Fruit fly (Drosophila melanogaster) whole organism, embryonic: ENCODE measurements around the gene CG6094.

Experiments
- CG10209 ChIP-seq: fragments of 200-800 bp; sonication (Bioruptor generic); optimal IDR thresholded peaks from 3 replicates; lab custom pipeline; 2017; ENCODE audit warnings: missing biosample characterization, mild to moderate bottlenecking, missing genetic modification characterization, missing genetic modification reagents
- CG1024 ChIP-seq: fragments of 200-800 bp; sonication (Bioruptor generic); IDR thresholded peaks from 2 replicates; pipeline ENCODE4 v1.3.6; 2022; ENCODE audit warnings: missing biosample characterization, missing genetic modification characterization
- CG10267 ChIP-seq: fragments of 200-800 bp; sonication (Bioruptor generic); optimal IDR thresholded peaks from 2 replicates; lab custom pipeline; 2018; ENCODE audit warnings: missing biosample characterization, mild to moderate bottlenecking, missing genetic modification characterization, moderate library complexity
- CG10321 ChIP-seq: fragments of 200-800 bp; sonication (Bioruptor generic); IDR thresholded peaks from 2 replicates; pipeline ENCODE4 v1.3.6; 2022; ENCODE audit warnings: missing biosample characterization, missing genetic modification characterization
- CG11504 ChIP-seq: fragments of 200-800 bp; sonication (Bioruptor generic); optimal IDR thresholded peaks from 3 replicates; lab custom pipeline; 2019; ENCODE audit warnings: missing biosample characterization, mild to moderate bottlenecking, missing genetic modification characterization, moderate library complexity
- CG11560 ChIP-seq: fragments of 200-800 bp; sonication (Bioruptor generic); IDR thresholded peaks from 3 replicates; pipeline ENCODE4 v1.3.6; 2022; ENCODE audit warnings: missing biosample characterization, missing genetic modification characterization
- CG12391 ChIP-seq: fragments of 200-800 bp; sonication (Bioruptor generic); optimal IDR thresholded peaks from 3 replicates; lab custom pipeline; 2018; ENCODE audit warnings: missing biosample characterization, mild to moderate bottlenecking, missing genetic modification characterization, moderate library complexity
- CG13287 ChIP-seq: fragments of 200-800 bp; sonication (Bioruptor generic); IDR thresholded peaks from 2 replicates; pipeline ENCODE4 v1.3.6; 2022; ENCODE audit warnings: missing biosample characterization, missing genetic modification characterization; ENCODE audit not compliant: partially characterized antibody
- CG1529 ChIP-seq: fragments of 200-800 bp; sonication (Bioruptor generic); optimal IDR thresholded peaks from 3 replicates; lab custom pipeline; 2018; ENCODE audit warnings: missing biosample characterization, missing genetic modification characterization
- CG1647 ChIP-seq: fragments of 200-800 bp; sonication (Bioruptor generic); optimal IDR thresholded peaks from 3 replicates; lab custom pipeline; 2016; ENCODE audit warnings: missing biosample characterization, missing genetic modification characterization
- CG17612 ChIP-seq: fragments of 200-800 bp; sonication (Bioruptor generic); IDR thresholded peaks from 2 replicates; pipeline ENCODE4 v1.3.6; 2022; ENCODE audit warnings: missing biosample characterization, missing genetic modification characterization
- CG1792 ChIP-seq: fragments of 200-800 bp; sonication (Bioruptor generic); optimal IDR thresholded peaks from 2 replicates; lab custom pipeline; 2016; ENCODE audit warnings: missing biosample characterization, missing genetic modification characterization
- CG3407 ChIP-seq: fragments of 200-800 bp; sonication (Bioruptor generic); optimal IDR thresholded peaks from 2 replicates; lab custom pipeline; 2018; ENCODE audit warnings: missing biosample characterization, mild to moderate bottlenecking, missing genetic modification characterization
- CG4282 ChIP-seq: fragments of 200-800 bp; sonication (Bioruptor generic); optimal IDR thresholded peaks from 2 replicates; lab custom pipeline; 2016; ENCODE audit warnings: missing biosample characterization, missing genetic modification characterization
- CG4617 ChIP-seq: fragments of 200-800 bp; sonication (Bioruptor generic); optimal IDR thresholded peaks from 3 replicates; lab custom pipeline; 2016; ENCODE audit warnings: missing biosample characterization, missing genetic modification characterization, borderline replicate concordance
- CG4707 ChIP-seq: fragments of 200-800 bp; sonication (Bioruptor generic); optimal IDR thresholded peaks from 2 replicates; lab custom pipeline; 2018; ENCODE audit warnings: missing biosample characterization, mild to moderate bottlenecking, missing genetic modification characterization, moderate library complexity
- CG4854 ChIP-seq: fragments of 200-800 bp; sonication (Bioruptor generic); optimal IDR thresholded peaks from 2 replicates; lab custom pipeline; 2016; ENCODE audit warnings: missing biosample characterization, missing genetic modification characterization, inconsistent platforms
- CG6813 ChIP-seq: fragments of 200-800 bp; sonication (Bioruptor generic); optimal IDR thresholded peaks from 2 replicates; lab custom pipeline; 2017; ENCODE audit warnings: missing biosample characterization, missing genetic modification characterization, mild to moderate bottlenecking, moderate library complexity, missing genetic modification reagents
- CG6854 ChIP-seq: fragments of 200-800 bp; sonication (Bioruptor generic); optimal IDR thresholded peaks from 3 replicates; lab custom pipeline; 2017; ENCODE audit warnings: missing biosample characterization, mild to moderate bottlenecking, missing genetic modification characterization
- CG8359 ChIP-seq: fragments of 200-800 bp; sonication (Bioruptor generic); optimal IDR thresholded peaks from 2 replicates; lab custom pipeline; 2017; ENCODE audit warnings: missing biosample characterization, mild to moderate bottlenecking, missing genetic modification characterization, borderline replicate concordance
- CG9932 ChIP-seq: fragments of 200-800 bp; sonication (Bioruptor generic); IDR thresholded peaks from 2 replicates; pipeline ENCODE4 v1.3.6; 2022; ENCODE audit warnings: missing biosample characterization, missing genetic modification characterization
- Deaf1 ChIP-seq: fragments of 200-800 bp; optimal IDR thresholded peaks from 3 replicates; lab custom pipeline; 2019; ENCODE audit warnings: missing biosample characterization, mild to moderate bottlenecking, missing genetic modification characterization, moderate library complexity
- Dfd ChIP-seq, 2 experiments: fragments of >200 bp; optimal IDR thresholded peaks; 2 replicates each; lab custom pipeline; 2017; ENCODE audit warnings: missing biosample characterization in 2 of 2, missing genetic modification characterization in 2 of 2
- Dip3 ChIP-seq: fragments of 200-800 bp; sonication (Bioruptor generic); optimal IDR thresholded peaks from 3 replicates; lab custom pipeline; 2016; ENCODE audit warnings: missing biosample characterization, missing genetic modification characterization
- Eip74EF ChIP-seq, 2 experiments: fragments of 200-800 bp in 1 of 2; fragments of >200 bp in 1 of 2; sonication (Bioruptor generic) in 1 of 2; optimal IDR thresholded peaks; 2 replicates each; lab custom pipeline; 2017 to 2019; ENCODE audit warnings: missing biosample characterization in 2 of 2, missing genetic modification characterization in 2 of 2, mild to moderate bottlenecking in 1 of 2, moderate library complexity in 1 of 2
- Fer3 ChIP-seq: fragments of 200-800 bp; sonication (Bioruptor generic); optimal IDR thresholded peaks from 2 replicates; lab custom pipeline; 2018; ENCODE audit warnings: missing biosample characterization, mild to moderate bottlenecking, missing genetic modification characterization, moderate library complexity
- HmgZ ChIP-seq: fragments of 200-800 bp; sonication (Bioruptor generic); optimal IDR thresholded peaks from 2 replicates; lab custom pipeline; 2018; ENCODE audit warnings: missing biosample characterization, mild to moderate bottlenecking, missing genetic modification characterization
- Kr ChIP-seq: fragments of 200-800 bp; sonication (Bioruptor generic); optimal IDR thresholded peaks from 2 replicates; lab custom pipeline; 2017; ENCODE audit warnings: missing biosample characterization, mild to moderate bottlenecking, missing genetic modification characterization
- NC2α ChIP-seq: fragments of 200-800 bp; sonication (Bioruptor generic); optimal IDR thresholded peaks from 2 replicates; lab custom pipeline; 2016; ENCODE audit warnings: missing biosample characterization, missing genetic modification characterization
- Nf-YA ChIP-seq: fragments of 200-800 bp; sonication (Bioruptor generic); IDR thresholded peaks from 2 replicates; pipeline ENCODE4 v1.3.6; 2022; ENCODE audit warnings: missing biosample characterization, missing genetic modification characterization
- Oli ChIP-seq: fragments of 200-800 bp; sonication (Bioruptor generic); optimal IDR thresholded peaks from 2 replicates; lab custom pipeline; 2018; ENCODE audit warnings: missing biosample characterization, mild to moderate bottlenecking, missing genetic modification characterization, moderate library complexity
- Sin3A ChIP-seq: fragments of >200 bp; optimal IDR thresholded peaks from 2 replicates; lab custom pipeline; 2018
- Usf ChIP-seq: fragments of 200-800 bp; sonication (Bioruptor generic); optimal IDR thresholded peaks from 2 replicates; lab custom pipeline; 2017; ENCODE audit warnings: missing genotype, missing biosample characterization, missing genetic modification characterization
- Vsx1 ChIP-seq: fragments of 200-800 bp; sonication (Bioruptor generic); optimal IDR thresholded peaks from 2 replicates; lab custom pipeline; 2017; ENCODE audit warnings: missing biosample characterization, mild to moderate bottlenecking, missing genetic modification characterization, missing genetic modification reagents
- ab ChIP-seq: fragments of 200-800 bp; sonication (Bioruptor generic); optimal IDR thresholded peaks from 2 replicates; lab custom pipeline; 2016; ENCODE audit warnings: missing biosample characterization, missing genetic modification characterization
- aop ChIP-seq: fragments of 200-800 bp; sonication (Bioruptor generic); IDR thresholded peaks from 2 replicates; pipeline ENCODE4 v1.3.6; 2022; ENCODE audit warnings: missing biosample characterization, missing genetic modification characterization
- ash1 ChIP-seq: fragments of 200-800 bp; sonication (Bioruptor generic); optimal IDR thresholded peaks from 2 replicates; lab custom pipeline; 2018; ENCODE audit warnings: missing biosample characterization, mild to moderate bottlenecking, missing genetic modification characterization
- bab2 ChIP-seq: fragments of 200-800 bp; sonication (Bioruptor generic); optimal IDR thresholded peaks from 2 replicates; lab custom pipeline; 2016; ENCODE audit warnings: missing biosample characterization, missing genetic modification characterization
- da ChIP-seq: fragments of 200-800 bp; sonication (Bioruptor generic); optimal IDR thresholded peaks from 2 replicates; lab custom pipeline; 2016; ENCODE audit warnings: missing biosample characterization, missing genetic modification characterization
- emc ChIP-seq: fragments of 200-800 bp; sonication (Bioruptor generic); optimal IDR thresholded peaks from 2 replicates; lab custom pipeline; 2016; ENCODE audit warnings: missing biosample characterization, missing genetic modification characterization
- eyg ChIP-seq: fragments of 200-800 bp; sonication (Bioruptor generic); optimal IDR thresholded peaks from 3 replicates; lab custom pipeline; 2016; ENCODE audit warnings: missing biosample characterization, missing genetic modification characterization
- grau ChIP-seq: fragments of 200-800 bp; optimal IDR thresholded peaks from 3 replicates; lab custom pipeline; 2019; ENCODE audit warnings: missing biosample characterization, mild to moderate bottlenecking, missing genetic modification characterization, moderate library complexity
- gsb ChIP-seq: fragments of 200-800 bp; sonication (Bioruptor generic); IDR thresholded peaks from 2 replicates; pipeline ENCODE4 v1.3.6; 2022; ENCODE audit warnings: missing biosample characterization, missing genetic modification characterization
- phol ChIP-seq: fragments of 200-800 bp; sonication (Bioruptor generic); optimal IDR thresholded peaks from 3 replicates; lab custom pipeline; 2018; ENCODE audit warnings: missing biosample characterization, mild to moderate bottlenecking, missing genetic modification characterization, moderate library complexity
- sc ChIP-seq, 3 experiments: fragments of >200 bp in 2 of 3; fragments of 200-800 bp in 1 of 3; sonication (Bioruptor generic) in 1 of 3; optimal IDR thresholded peaks; 2 replicates in 2 of 3; 3 replicates in 1 of 3; lab custom pipeline; 2017; ENCODE audit warnings: mild to moderate bottlenecking in 1 of 3, missing biosample characterization in 1 of 3, missing genetic modification characterization in 1 of 3, missing genetic modification reagents in 1 of 3
- slou ChIP-seq: fragments of 200-800 bp; sonication (Bioruptor generic); optimal IDR thresholded peaks from 3 replicates; lab custom pipeline; 2016; ENCODE audit warnings: missing biosample characterization, missing genetic modification characterization
- sqz ChIP-seq: fragments of 200-800 bp; sonication (Bioruptor generic); optimal IDR thresholded peaks from 3 replicates; lab custom pipeline; 2018; ENCODE audit warnings: missing biosample characterization, mild to moderate bottlenecking, missing genetic modification characterization
- tin ChIP-seq: fragments of 200-800 bp; sonication (Bioruptor generic); optimal IDR thresholded peaks from 3 replicates; lab custom pipeline; 2016; ENCODE audit warnings: missing biosample characterization, missing genetic modification characterization
- tio ChIP-seq: fragments of 200-800 bp; sonication (Bioruptor generic); optimal IDR thresholded peaks from 2 replicates; lab custom pipeline; 2017; ENCODE audit warnings: missing biosample characterization, missing genetic modification characterization, inconsistent platforms
- twi ChIP-seq: fragments of 200-800 bp; optimal IDR thresholded peaks from 2 replicates; lab custom pipeline; 2019; ENCODE audit warnings: missing biosample characterization, mild to moderate bottlenecking, missing genetic modification characterization, moderate library complexity
- zfh2 ChIP-seq: fragments of 200-800 bp; sonication (Bioruptor generic); optimal IDR thresholded peaks from 2 replicates; lab custom pipeline; 2016; ENCODE audit warnings: missing biosample characterization, missing genetic modification characterization

The CG6094 gene

DNA sequence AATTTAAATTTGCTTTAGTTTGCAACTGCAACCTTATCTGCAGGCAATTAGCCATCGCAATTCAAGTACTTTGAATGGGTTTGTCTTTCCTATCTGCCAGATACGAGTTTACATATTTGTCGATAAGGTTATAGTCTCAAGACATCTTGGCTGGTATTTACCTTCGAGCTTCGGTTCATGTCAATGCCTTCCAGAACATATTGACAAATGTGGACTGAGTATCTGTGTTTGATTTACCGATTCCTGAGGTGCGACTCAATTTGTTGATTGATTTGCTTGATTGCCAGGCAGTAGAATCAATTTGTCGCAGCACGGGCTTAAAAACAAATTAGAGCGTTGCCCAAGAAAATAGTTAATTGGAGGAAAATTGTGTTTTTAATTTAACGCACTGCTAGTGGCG is 45.9 kb downstream of the CG6094 start (continued):
- TF ChIP-seq Sin3A (lab: Kevin White, UChicago) (no peak), Fer3 (no peak), CG17612 (GFP tag; lab: Robert Waterston, UW) (no peak), Kr (peak; percentile 44), CG4617 (GFP tag; lab: Kevin White, UChicago) (no peak), tio (GFP tag; lab: Kevin White, UChicago) (peak; percentile 14), CG4707 (GFP tag; lab: Kevin White, UChicago) (peak; percentile 53), phol (tag; lab: Kevin White, UChicago) (no peak), HmgZ (peak; percentile 30), Dip3 (GFP tag; lab: Kevin White, UChicago) (no peak), Oli (no peak), CG10321 (GFP tag; lab: Robert Waterston, UW) (peak; percentile 42; the same call in 1 of the 2 replicates), CG1529 (peak; percentile 25), CG8359 (GFP tag; lab: Kevin White, UChicago) (peak; percentile 33), twi (tag; lab: Kevin White, UChicago) (peak; percentile 27), CG11504 (tag; lab: Kevin White, UChicago) (no peak), CG12391 (tag; lab: Kevin White, UChicago) (peak; percentile 5), zfh2 (no peak), CG10267 (tag; lab: Kevin White, UChicago) (no peak), grau (tag; lab: Kevin White, UChicago) (no peak), CG1647 (no peak), aop (GFP tag; lab: Robert Waterston, UW) (no peak), ash1 (no peak), bab2 (GFP tag; lab: Kevin White, UChicago) (peak; percentile 17), CG1792 (GFP tag; lab: Kevin White, UChicago) (peak; percentile 21), sqz (no peak), eyg (GFP tag; lab: Kevin White, UChicago) (no peak), da (GFP tag; lab: Kevin White, UChicago) (no peak), CG11560 (tag; lab: Robert Waterston, UW) (no peak), Dfd (GFP tag; optimal IDR thresholded peaks at IDR 0.05; lab: Kevin White, UChicago) (no peak), tin (GFP tag; lab: Kevin White, UChicago) (no peak), CG4282 (GFP tag; lab: Kevin White, UChicago) (no peak), sc (optimal IDR thresholded peaks at IDR 0.05; lab: Kevin White, UChicago) (no peak), sc (GFP tag; optimal IDR thresholded peaks at IDR 0.05; lab: Kevin White, UChicago) (peak; percentile 23), emc (GFP tag; lab: Kevin White, UChicago) (no peak), CG3407 (peak; percentile 44), CG13287 (GFP tag; lab: Robert Waterston, UW) (no peak), NC2α (GFP tag; lab: Kevin White, UChicago) (no peak), ab (GFP tag; lab: Kevin White, UChicago) (no peak), CG6854 (GFP tag; lab: Kevin White, UChicago) (no peak), Eip74EF (GFP tag; optimal IDR thresholded peaks at IDR 0.05; lab: Kevin White, UChicago) (no peak), Usf (no peak), CG4854 (GFP tag; lab: Kevin White, UChicago) (no peak), CG10209 (GFP tag; lab: Kevin White, UChicago) (peak; percentile 62), gsb (no peak), CG1024 (GFP tag; lab: Robert Waterston, UW) (no peak), Deaf1 (tag; lab: Kevin White, UChicago) (no peak), CG9932 (GFP tag; lab: Robert Waterston, UW) (no peak), Vsx1 (GFP tag; lab: Kevin White, UChicago) (peak; percentile 58), Nf-YA (GFP tag; lab: Robert Waterston, UW) (no peak), CG6813 (GFP tag; lab: Kevin White, UChicago) (peak; percentile 65), slou (GFP tag; lab: Kevin White, UChicago) (no peak)
